Worm (Caenorhabditis elegans) whole organism, L1 larva: ENCODE results near the gene W09D6.4.

ENCODE experiments used
- blmp-1 ChIP-seq: fragments of 150-350 bp; optimal IDR thresholded peaks from 2 replicates; lab custom pipeline; 2014; ENCODE audit warnings: missing biosample characterization, missing genetic modification characterization
- fos-1 ChIP-seq: fragments of 150-350 bp; optimal IDR thresholded peaks from 2 replicates; lab custom pipeline; 2014; ENCODE audit warnings: missing biosample characterization, missing genetic modification characterization
- lin-15B ChIP-seq: fragments of 150-350 bp; sonication (generic microtip); optimal IDR thresholded peaks from 3 replicates; lab custom pipeline; 2014; ENCODE audit warnings: missing biosample characterization, missing genetic modification characterization
- nhr-12 ChIP-seq: sonication (generic microtip); optimal IDR thresholded peaks from 2 replicates; lab custom pipeline; 2017; ENCODE audit warnings: missing biosample characterization, missing genetic modification characterization
- nhr-76 ChIP-seq: sonication (generic microtip); optimal IDR thresholded peaks from 2 replicates; lab custom pipeline; 2017; ENCODE audit warnings: missing biosample characterization, missing genetic modification characterization
- rnt-1 ChIP-seq: sonication (generic microtip); optimal IDR thresholded peaks from 2 replicates; lab custom pipeline; 2016; ENCODE audit warnings: mild to moderate bottlenecking, missing genetic modification characterization, moderate library complexity, missing compliant biosample characterization
- snpc-4 ChIP-seq: fragments of 150-350 bp; optimal IDR thresholded peaks from 2 replicates; lab custom pipeline; 2014; ENCODE audit warnings: missing biosample characterization, missing genetic modification characterization
- tbx-2 ChIP-seq: sonication (generic microtip); optimal IDR thresholded peaks from 2 replicates; lab custom pipeline; 2016; ENCODE audit warnings: missing genetic modification characterization, missing compliant biosample characterization
- unc-62 ChIP-seq: fragments of 150-350 bp; optimal IDR thresholded peaks from 2 replicates; lab custom pipeline; 2014; ENCODE audit warnings: missing biosample characterization, missing genetic modification reagents, missing genetic modification characterization

DNA sequence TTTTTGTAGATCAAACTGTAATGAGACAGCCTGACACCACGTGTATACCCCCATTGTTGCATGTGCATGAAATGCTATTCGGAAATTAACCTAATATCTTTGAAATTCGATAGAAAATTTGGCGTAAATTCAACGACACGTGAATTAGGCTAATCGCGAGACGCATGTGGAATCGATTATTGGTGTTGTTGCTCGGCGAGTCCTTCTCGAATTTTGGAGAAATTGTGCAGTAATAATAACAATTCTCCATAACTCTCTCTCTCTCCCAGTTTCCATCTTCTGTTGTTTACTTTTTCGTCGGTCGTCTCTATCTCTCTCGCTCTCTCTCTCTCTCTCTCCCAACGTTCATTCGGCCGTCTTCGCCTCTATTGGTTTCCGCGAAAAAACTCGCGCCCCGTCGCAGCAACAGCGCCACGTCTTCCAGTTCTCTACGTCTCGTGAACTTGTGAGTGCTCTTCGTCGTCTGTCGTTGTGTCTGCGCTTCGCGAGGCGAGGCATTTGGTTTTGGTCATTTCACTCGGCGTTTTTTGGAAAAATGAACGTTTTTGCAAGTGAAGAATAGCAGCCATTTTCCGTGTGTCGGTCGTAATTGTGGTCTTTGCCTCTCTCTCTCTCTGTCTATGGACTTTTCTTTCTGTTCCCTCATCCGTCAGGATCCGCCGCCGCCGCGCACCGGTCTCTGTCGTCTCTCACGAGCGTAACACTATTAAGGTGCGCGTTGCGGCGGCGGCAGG lies 24.8 kb upstream of the W09D6.4 start:
- TF ChIP-seq lin-15B (tag; lab: Kevin White, UChicago) (no peak), unc-62 (GFP tag; lab: Kevin White, UChicago) (no peak), nhr-76 (tag; lab: Kevin White, UChicago) (no peak), nhr-12 (no peak), tbx-2 (peak; percentile 53), rnt-1 (tag; lab: Kevin White, UChicago) (no peak), snpc-4 (tag; lab: Kevin White, UChicago) (peak; percentile 17), fos-1 (no peak), blmp-1 (peak; percentile 87)
